Fruit fly (Drosophila melanogaster) whole organism, pupa: Measurements from ENCODE around the gene Ir94d.

Experiments
- CG10348 ChIP-seq: fragments of 200-800 bp; sonication (Bioruptor generic); IDR thresholded peaks from 2 replicates; pipeline ENCODE4 v1.3.6; 2022; ENCODE audit warnings: missing biosample characterization, missing genetic modification characterization
- CG12605 ChIP-seq: fragments of 200-800 bp; sonication (Bioruptor generic); IDR thresholded peaks from 2 replicates; pipeline ENCODE4 v1.3.6; 2022; ENCODE audit warnings: missing biosample characterization, missing genetic modification characterization
- CG13204 ChIP-seq: fragments of 200-800 bp; sonication (Bioruptor generic); optimal IDR thresholded peaks from 2 replicates; lab custom pipeline; 2018; ENCODE audit warnings: missing biosample characterization, mild to moderate bottlenecking, missing genetic modification characterization, moderate library complexity
- CG32121 ChIP-seq: fragments of 200-800 bp; sonication (Bioruptor generic); IDR thresholded peaks from 2 replicates; pipeline ENCODE4 v1.3.6; 2022; ENCODE audit warnings: missing biosample characterization, missing genetic modification characterization
- CG34367 ChIP-seq: fragments of 200-800 bp; sonication (Bioruptor generic); optimal IDR thresholded peaks from 2 replicates; lab custom pipeline; 2018; ENCODE audit warnings: missing biosample characterization, mild to moderate bottlenecking, missing genetic modification characterization
- CG4496 ChIP-seq: fragments of 200-800 bp; sonication (Bioruptor generic); IDR thresholded peaks from 3 replicates; pipeline ENCODE4 v1.3.6; 2022; ENCODE audit warnings: missing biosample characterization, missing genetic modification characterization
- CG8159 ChIP-seq: fragments of 200-800 bp; sonication (Bioruptor generic); optimal IDR thresholded peaks from 3 replicates; lab custom pipeline; 2018; ENCODE audit warnings: missing biosample characterization, mild to moderate bottlenecking, missing genetic modification characterization, moderate library complexity
- CG8301 ChIP-seq: fragments of 200-800 bp; sonication (Bioruptor generic); optimal IDR thresholded peaks from 2 replicates; lab custom pipeline; 2018; ENCODE audit warnings: missing biosample characterization, mild to moderate bottlenecking, missing genetic modification characterization
- CG9948 ChIP-seq: fragments of 200-800 bp; sonication (Bioruptor generic); optimal IDR thresholded peaks from 2 replicates; lab custom pipeline; 2018; ENCODE audit warnings: missing biosample characterization, mild to moderate bottlenecking, missing genetic modification characterization, moderate library complexity
- D1 ChIP-seq: fragments of 200-800 bp; sonication (Bioruptor generic); optimal IDR thresholded peaks from 2 replicates; lab custom pipeline; 2018; ENCODE audit warnings: missing biosample characterization, mild to moderate bottlenecking, missing genetic modification characterization, moderate library complexity
- EcR ChIP-seq: fragments of 200-800 bp; sonication (Bioruptor generic); optimal IDR thresholded peaks from 3 replicates; lab custom pipeline; 2019; ENCODE audit warnings: missing biosample characterization, missing genetic modification characterization, mild to moderate bottlenecking, moderate library complexity, missing genetic modification reagents
- Pif1B ChIP-seq: fragments of 200-800 bp; sonication (Bioruptor generic); optimal IDR thresholded peaks from 3 replicates; lab custom pipeline; 2016; ENCODE audit warnings: missing biosample characterization, missing genetic modification characterization
- Snoo ChIP-seq: fragments of 200-800 bp; sonication (Bioruptor generic); optimal IDR thresholded peaks from 3 replicates; lab custom pipeline; 2017; ENCODE audit warnings: missing biosample characterization, mild to moderate bottlenecking, missing genetic modification characterization, inconsistent platforms
- fd96Ca ChIP-seq: fragments of 200-800 bp; sonication (Bioruptor generic); IDR thresholded peaks from 3 replicates; pipeline ENCODE4 v1.3.6; 2022; ENCODE audit warnings: missing biosample characterization, missing genetic modification characterization

dm6 chr3R:23386907-23387306, 15.7 kb upstream of the Ir94d start:
- TF ChIP-seq CG12605 (GFP tag; lab: Robert Waterston, UW) (peak; percentile 51; the same call in 1 of the 2 replicates), Snoo (no peak), CG13204 (no peak), EcR (GFP tag; lab: Kevin White, UChicago) (no peak), CG4496 (GFP tag; lab: Robert Waterston, UW) (peak; percentile 70), CG34367 (tag; lab: Kevin White, UChicago) (no peak), CG32121 (GFP tag; lab: Robert Waterston, UW) (peak; percentile 58), CG8159 (tag; lab: Kevin White, UChicago) (peak; percentile 22), CG10348 (GFP tag; lab: Robert Waterston, UW) (peak; percentile 41; the same call in 1 of the 2 replicates), D1 (no peak), CG9948 (peak; percentile 18), fd96Ca (GFP tag; lab: Robert Waterston, UW) (peak; percentile 31; the same call in 1 of the 3 replicates), CG8301 (tag; lab: Kevin White, UChicago) (peak; percentile 38), Pif1B (no peak)
